Worm (Caenorhabditis elegans) whole organism, L4 larva: ENCODE data around the gene C52B9.10.

ENCODE experiments used
- D1046.2 ChIP-seq: fragments of 200-800 bp; sonication (Bioruptor generic); IDR thresholded peaks from 2 replicates; pipeline ENCODE4 v1.3.6; 2022; ENCODE audit warnings: missing genetic modification characterization, missing compliant biosample characterization
- F26F4.8 ChIP-seq: fragments of 200-800 bp; sonication (Bioruptor generic); conservative IDR thresholded peaks from 2 replicates; pipeline ENCODE4 v1.3.6; 2022; ENCODE audit warnings: missing genetic modification characterization, missing compliant biosample characterization
- R02D3.7 ChIP-seq: fragments of 150-350 bp; sonication (generic microtip); optimal IDR thresholded peaks from 3 replicates; lab custom pipeline; 2014; ENCODE audit warnings: missing biosample characterization, missing genetic modification characterization
- T26A8.4 ChIP-seq: fragments of 200-800 bp; sonication (Bioruptor generic); IDR thresholded peaks from 2 replicates; pipeline ENCODE4 v1.3.6; 2022; ENCODE audit warnings: missing genetic modification characterization, missing compliant biosample characterization
- Y105C5A.15 ChIP-seq: fragments of 200-800 bp; sonication (Bioruptor generic); IDR thresholded peaks from 2 replicates; pipeline ENCODE4 v1.3.6; 2022; ENCODE audit warnings: missing genetic modification characterization, missing compliant biosample characterization
- Y48G9A.11 ChIP-seq: fragments of 200-800 bp; sonication (Bioruptor generic); IDR thresholded peaks from 2 replicates; pipeline ENCODE4 v1.3.6; 2022; ENCODE audit warnings: missing genetic modification reagents, missing genetic modification characterization, missing compliant biosample characterization
- Y75B8A.6 ChIP-seq: fragments of 200-800 bp; sonication (Bioruptor generic); IDR thresholded peaks from 2 replicates; pipeline ENCODE4 v1.3.6; 2022; ENCODE audit warnings: missing genetic modification reagents, missing genetic modification characterization, missing compliant biosample characterization
- ZK337.2 ChIP-seq: fragments of 200-800 bp; sonication (Bioruptor generic); IDR thresholded peaks from 2 replicates; pipeline ENCODE4 v1.3.6; 2022; ENCODE audit warnings: missing genetic modification reagents, missing genetic modification characterization, missing compliant biosample characterization
- aha-1 ChIP-seq: fragments of 150-350 bp; peaks from one replicate; lab custom pipeline; 2014; ENCODE audit warnings: missing biosample characterization, missing genetic modification characterization
- aly-2 ChIP-seq: sonication (generic microtip); optimal IDR thresholded peaks from 2 replicates; lab custom pipeline; 2018; ENCODE audit warnings: missing biosample characterization, missing genetic modification characterization
- arid-1 ChIP-seq: fragments of 200-800 bp; sonication (Bioruptor generic); conservative IDR thresholded peaks from 2 replicates; pipeline ENCODE4 v1.3.6; 2022; ENCODE audit warnings: missing genetic modification reagents, missing genetic modification characterization, missing compliant biosample characterization
- ceh-44 ChIP-seq: fragments of 200-800 bp; sonication (Bioruptor generic); IDR thresholded peaks from 2 replicates; pipeline ENCODE4 v1.3.6; 2022; ENCODE audit warnings: missing genetic modification reagents, missing genetic modification characterization, missing compliant biosample characterization
- ceh-62 ChIP-seq: sonication (generic microtip); optimal IDR thresholded peaks from 2 replicates; lab custom pipeline; 2017; ENCODE audit warnings: missing biosample characterization, missing genetic modification characterization
- daf-16 ChIP-seq, 3 experiments: sonication (generic microtip); optimal IDR thresholded peaks; 2 replicates each; lab custom pipeline; 2016 to 2017; ENCODE audit warnings: missing genetic modification characterization in 3 of 3, missing genetic modification reagents in 3 of 3, mild to moderate bottlenecking in 2 of 3, missing compliant biosample characterization in 2 of 3, missing biosample characterization in 1 of 3, moderate library complexity in 1 of 3
- dmd-6 ChIP-seq: fragments of 200-800 bp; sonication (Bioruptor generic); IDR thresholded peaks from 2 replicates; pipeline ENCODE4 v1.3.6; 2022; ENCODE audit warnings: missing genetic modification reagents, missing genetic modification characterization, missing compliant biosample characterization
- dmd-8 ChIP-seq: fragments of 200-800 bp; sonication (Bioruptor generic); IDR thresholded peaks from 2 replicates; pipeline ENCODE4 v1.3.6; 2022; ENCODE audit warnings: missing genetic modification characterization, missing compliant biosample characterization
- dmd-9 ChIP-seq: fragments of 200-800 bp; sonication (Bioruptor generic); IDR thresholded peaks from 2 replicates; pipeline ENCODE4 v1.3.6; 2022; ENCODE audit warnings: missing genetic modification reagents, missing genetic modification characterization, missing compliant biosample characterization
- dpl-1 ChIP-seq: fragments of 150-350 bp; optimal IDR thresholded peaks from 2 replicates; lab custom pipeline; 2014; ENCODE audit warnings: missing biosample characterization, missing genetic modification reagents, missing genetic modification characterization
- dve-1 ChIP-seq: sonication (generic microtip); optimal IDR thresholded peaks from 2 replicates; lab custom pipeline; 2017; ENCODE audit warnings: antibody characterized with exemption, mild to moderate bottlenecking, missing genetic modification characterization, missing compliant biosample characterization; ENCODE audit not compliant: insufficient read depth
- egl-27 ChIP-seq: sonication (generic microtip); optimal IDR thresholded peaks from 3 replicates; lab custom pipeline; 2017; ENCODE audit warnings: missing biosample characterization, missing genetic modification reagents, missing genetic modification characterization
- fos-1 ChIP-seq: fragments of 150-350 bp; optimal IDR thresholded peaks from 2 replicates; lab custom pipeline; 2014; ENCODE audit warnings: missing biosample characterization, missing genetic modification characterization
- gei-8 ChIP-seq: fragments of 200-800 bp; sonication (Bioruptor generic); optimal IDR thresholded peaks from 2 replicates; lab custom pipeline; 2018; ENCODE audit warnings: mild to moderate bottlenecking, missing genetic modification characterization, missing compliant biosample characterization
- hlh-11 ChIP-seq: fragments of 200-800 bp; sonication (Bioruptor generic); optimal IDR thresholded peaks from 2 replicates; lab custom pipeline; 2018; ENCODE audit warnings: mild to moderate bottlenecking, missing genetic modification characterization, missing compliant biosample characterization
- jun-1 ChIP-seq: fragments of 150-350 bp; optimal IDR thresholded peaks from 2 replicates; lab custom pipeline; 2014; ENCODE audit warnings: missing biosample characterization, missing genetic modification reagents, missing genetic modification characterization
- lim-7 ChIP-seq: fragments of 200-800 bp; sonication (Bioruptor generic); IDR thresholded peaks from 2 replicates; pipeline ENCODE4 v1.3.6; 2022; ENCODE audit warnings: missing genetic modification characterization, missing compliant biosample characterization
- lin-13 ChIP-seq: fragments of 150-350 bp; optimal IDR thresholded peaks from 2 replicates; lab custom pipeline; 2014; ENCODE audit warnings: missing biosample characterization, missing genetic modification reagents, missing genetic modification characterization
- lin-15B ChIP-seq: fragments of 150-350 bp; sonication (generic microtip); optimal IDR thresholded peaks from 3 replicates; lab custom pipeline; 2014; ENCODE audit warnings: missing biosample characterization, missing genetic modification characterization
- lin-39 ChIP-seq: fragments of 150-350 bp; optimal IDR thresholded peaks from 2 replicates; lab custom pipeline; 2014; ENCODE audit warnings: missing biosample characterization, missing genetic modification reagents, missing genetic modification characterization
- lsy-2 ChIP-seq, 2 experiments: fragments of 150-350 bp in 1 of 2; sonication (generic microtip) in 1 of 2; optimal IDR thresholded peaks; 2 replicates each; lab custom pipeline; 2014 to 2017; ENCODE audit warnings: missing biosample characterization in 2 of 2, missing genetic modification characterization in 2 of 2
- madf-9 ChIP-seq: fragments of 200-800 bp; sonication (Bioruptor generic); conservative IDR thresholded peaks from 2 replicates; pipeline ENCODE4 v1.3.6; 2022; ENCODE audit warnings: missing genetic modification reagents, missing genetic modification characterization, missing compliant biosample characterization
- mdl-1 ChIP-seq, 2 experiments: fragments of 150-350 bp in 1 of 2; sonication (generic microtip) in 1 of 2; optimal IDR thresholded peaks; 2 replicates each; lab custom pipeline; 2014 to 2017; ENCODE audit warnings: missing biosample characterization in 2 of 2, missing genetic modification characterization in 2 of 2
- nhr-10 ChIP-seq: fragments of 150-350 bp; optimal IDR thresholded peaks from 2 replicates; lab custom pipeline; 2014; ENCODE audit warnings: missing biosample characterization, missing genetic modification characterization
- nhr-111 ChIP-seq: fragments of 200-800 bp; sonication (Bioruptor generic); optimal IDR thresholded peaks from 2 replicates; lab custom pipeline; 2018; ENCODE audit warnings: mild to moderate bottlenecking, missing genetic modification characterization, missing compliant biosample characterization
- nhr-237 ChIP-seq: sonication (generic microtip); optimal IDR thresholded peaks from 2 replicates; lab custom pipeline; 2017; ENCODE audit warnings: missing biosample characterization, missing genetic modification characterization
- nhr-25 ChIP-seq: sonication (generic microtip); optimal IDR thresholded peaks from 2 replicates; lab custom pipeline; 2017; ENCODE audit warnings: missing genetic modification characterization, mild to moderate bottlenecking, missing compliant biosample characterization, antibody characterized with exemption, moderate library complexity, borderline replicate concordance; ENCODE audit not compliant: insufficient read depth
- nhr-28 ChIP-seq: fragments of 150-350 bp; optimal IDR thresholded peaks from 2 replicates; lab custom pipeline; 2014; ENCODE audit warnings: missing biosample characterization, missing genetic modification characterization
- nhr-42 ChIP-seq: fragments of 200-800 bp; sonication (Bioruptor generic); IDR thresholded peaks from 2 replicates; pipeline ENCODE4 v1.3.6; 2022; ENCODE audit warnings: missing genetic modification characterization, missing compliant biosample characterization
- nhr-48 ChIP-seq: sonication (generic microtip); optimal IDR thresholded peaks from 2 replicates; lab custom pipeline; 2016; ENCODE audit warnings: mild to moderate bottlenecking, missing genetic modification characterization, missing compliant biosample characterization
- nhr-6 ChIP-seq: fragments of 150-350 bp; optimal IDR thresholded peaks from 2 replicates; lab custom pipeline; 2014; ENCODE audit warnings: missing biosample characterization, missing genetic modification characterization
- php-3 ChIP-seq: fragments of 200-800 bp; sonication (Bioruptor generic); IDR thresholded peaks from 2 replicates; pipeline ENCODE4 v1.3.6; 2022; ENCODE audit warnings: missing genetic modification reagents, missing genetic modification characterization, missing compliant biosample characterization
- saeg-2 ChIP-seq: fragments of 200-800 bp; sonication (Bioruptor generic); IDR thresholded peaks from 2 replicates; pipeline ENCODE4 v1.3.6; 2022; ENCODE audit warnings: missing genetic modification reagents, missing genetic modification characterization, missing compliant biosample characterization
- sdz-12 ChIP-seq: fragments of 200-800 bp; sonication (Bioruptor generic); optimal IDR thresholded peaks from 2 replicates; lab custom pipeline; 2018; ENCODE audit warnings: mild to moderate bottlenecking, missing genetic modification characterization, missing compliant biosample characterization
- snpc-1.2 ChIP-seq: fragments of 200-800 bp; sonication (Bioruptor generic); IDR thresholded peaks from 2 replicates; pipeline ENCODE4 v1.3.6; 2022; ENCODE audit warnings: missing genetic modification reagents, missing genetic modification characterization, missing compliant biosample characterization
- tag-97 ChIP-seq: fragments of 200-800 bp; sonication (Bioruptor generic); IDR thresholded peaks from 2 replicates; pipeline ENCODE4 v1.3.6; 2022; ENCODE audit warnings: missing genetic modification characterization, missing compliant biosample characterization
- tra-1 ChIP-seq: fragments of 200-800 bp; sonication (Bioruptor generic); IDR thresholded peaks from 2 replicates; pipeline ENCODE4 v1.3.6; 2022; ENCODE audit warnings: missing genetic modification reagents, missing genetic modification characterization, missing compliant biosample characterization
- unc-62 ChIP-seq, 3 experiments: fragments of 150-350 bp in 1 of 3; sonication (generic microtip); optimal IDR thresholded peaks in 2 of 3; peaks in 1 of 3; 1 replicate in 1 of 3; 2 replicates in 2 of 3; lab custom pipeline; 2014 to 2017; ENCODE audit warnings: missing biosample characterization in 3 of 3, missing genetic modification characterization in 3 of 3, missing genetic modification reagents in 3 of 3, missing genotype in 1 of 3
- vab-7 ChIP-seq: fragments of 200-800 bp; sonication (Bioruptor generic); IDR thresholded peaks from 2 replicates; pipeline ENCODE4 v1.3.6; 2022; ENCODE audit warnings: missing genetic modification reagents, missing genetic modification characterization, missing compliant biosample characterization
- zfp-2 ChIP-seq: sonication (generic microtip); optimal IDR thresholded peaks from 2 replicates; lab custom pipeline; 2016; ENCODE audit warnings: mild to moderate bottlenecking, missing genetic modification characterization, missing compliant biosample characterization
- zfp-3 ChIP-seq: fragments of 200-800 bp; sonication (Bioruptor generic); conservative IDR thresholded peaks from 2 replicates; pipeline ENCODE4 v1.3.6; 2022; ENCODE audit warnings: missing genetic modification reagents, missing genetic modification characterization, missing compliant biosample characterization
- ztf-7 ChIP-seq: fragments of 150-350 bp; optimal IDR thresholded peaks from 2 replicates; lab custom pipeline; 2014; ENCODE audit warnings: missing biosample characterization, missing genetic modification characterization

The C52B9.10 gene

DNA sequence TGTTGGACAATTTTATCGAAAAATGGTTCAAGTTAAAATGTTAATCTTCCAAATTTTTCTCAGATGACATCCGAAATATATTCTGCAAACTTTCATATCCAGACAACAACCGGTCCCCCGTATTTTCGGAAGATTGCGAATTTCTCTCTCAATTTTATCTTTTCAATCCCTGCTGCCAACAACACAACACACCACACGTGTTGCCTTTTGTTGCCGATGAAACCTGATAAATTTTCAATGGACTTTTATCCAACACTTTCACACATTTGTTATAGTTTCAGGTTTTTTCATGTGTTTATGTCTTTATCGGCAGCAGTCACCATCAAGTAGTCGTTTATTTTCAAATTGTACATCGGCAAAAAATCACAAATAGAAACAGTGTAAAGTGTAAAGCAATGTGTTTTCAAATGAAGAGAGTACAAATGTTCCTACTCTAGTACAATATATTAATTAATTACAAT is 27.4 kb upstream of the C52B9.10 start (continued):
- no peak for TF ChIP-seq tag-97 (GFP tag; lab: Robert Waterston, UW)
- TF ChIP-seq nhr-6, result no peak
- no peak for TF ChIP-seq nhr-48 (tag; lab: Kevin White, UChicago)
- TF ChIP-seq nhr-237 (tag; lab: Kevin White, UChicago), result no peak
- TF ChIP-seq dmd-8 (GFP tag; lab: Robert Waterston, UW), result no peak
- peak; percentile 26; the same call in 1 of the 2 replicates for TF ChIP-seq dmd-6 (GFP tag; lab: Robert Waterston, UW)
- TF ChIP-seq arid-1 (GFP tag; lab: Robert Waterston, UW), result no peak
- no peak for TF ChIP-seq ZK337.2 (GFP tag; lab: Robert Waterston, UW)
- TF ChIP-seq Y75B8A.6 (GFP tag; lab: Robert Waterston, UW), result no peak
- TF ChIP-seq madf-9 (GFP tag; lab: Robert Waterston, UW), result no peak
- no peak for TF ChIP-seq egl-27
- TF ChIP-seq T26A8.4 (GFP tag; lab: Robert Waterston, UW), result peak; percentile 62; the same call in 1 of the 2 replicates
- TF ChIP-seq nhr-10 (tag; lab: Kevin White, UChicago), result peak; percentile 40
- TF ChIP-seq php-3 (GFP tag; lab: Robert Waterston, UW), result peak; percentile 57; the same call in 1 of the 2 replicates
- TF ChIP-seq nhr-25 (tag; lab: Kevin White, UChicago), result no peak
- no peak for TF ChIP-seq fos-1
- no peak for TF ChIP-seq D1046.2 (GFP tag; lab: Robert Waterston, UW)
- TF ChIP-seq jun-1 (tag; lab: Kevin White, UChicago), result no peak
- no peak for TF ChIP-seq lsy-2 (tag; optimal IDR thresholded peaks at IDR 0.05; lab: Kevin White, UChicago)
- no peak for TF ChIP-seq aha-1 (tag; lab: Kevin White, UChicago)
- TF ChIP-seq ceh-44 (GFP tag; lab: Robert Waterston, UW), result no peak
- peak; percentile 18 for TF ChIP-seq nhr-28 (tag; lab: Kevin White, UChicago)
- no peak for TF ChIP-seq aly-2 (tag; lab: Kevin White, UChicago)
- TF ChIP-seq daf-16 (GFP tag; optimal IDR thresholded peaks at IDR 0.05; lab: Kevin White, UChicago), result peak; percentile 8 to 58
- peak; percentile 70 for TF ChIP-seq daf-16 (tag; optimal IDR thresholded peaks at IDR 0.05; lab: Kevin White, UChicago)
- TF ChIP-seq vab-7 (GFP tag; lab: Robert Waterston, UW), result no peak
- no peak for TF ChIP-seq sdz-12 (GFP tag; lab: Kevin White, UChicago)
- TF ChIP-seq R02D3.7 (tag; lab: Kevin White, UChicago), result no peak
- TF ChIP-seq F26F4.8 (GFP tag; lab: Robert Waterston, UW), result no peak
- no peak for TF ChIP-seq ztf-7 (tag; lab: Kevin White, UChicago)
- no peak for TF ChIP-seq lin-15B
- TF ChIP-seq dve-1 (tag; lab: Kevin White, UChicago), result peak; percentile 65
- no peak for TF ChIP-seq saeg-2 (GFP tag; lab: Robert Waterston, UW)
- TF ChIP-seq ceh-62, result no peak
- no peak for TF ChIP-seq lin-39
- TF ChIP-seq gei-8 (GFP tag; lab: Kevin White, UChicago), result no peak
- TF ChIP-seq mdl-1 (tag; optimal IDR thresholded peaks at IDR 0.05; lab: Kevin White, UChicago), result peak in 1 of 2 experiments; percentile 73
- TF ChIP-seq zfp-2 (tag; lab: Kevin White, UChicago), result no peak
- TF ChIP-seq Y48G9A.11, result no peak
- TF ChIP-seq hlh-11 (tag; lab: Kevin White, UChicago), result peak; percentile 45
- TF ChIP-seq zfp-3, result peak; percentile 72
- no peak for TF ChIP-seq dpl-1 (GFP tag; lab: Kevin White, UChicago)
- TF ChIP-seq dmd-9, result no peak
- TF ChIP-seq snpc-1.2 (GFP tag; lab: Robert Waterston, UW), result no peak
- no peak for TF ChIP-seq lin-13 (GFP tag; lab: Kevin White, UChicago)
- TF ChIP-seq tra-1, result no peak
- no peak for TF ChIP-seq Y105C5A.15
- TF ChIP-seq unc-62 (GFP tag; optimal IDR thresholded peaks at IDR 0.05 in 1 of 2; lab: Kevin White, UChicago), result peak in 1 of 2 experiments; percentile 91
- no peak for TF ChIP-seq unc-62 (tag; optimal IDR thresholded peaks at IDR 0.05; lab: Kevin White, UChicago)
- TF ChIP-seq nhr-111 (GFP tag; lab: Kevin White, UChicago), result no peak
- TF ChIP-seq lim-7, result 0 out of 2 replicates have a peak, but pooled peaks have one; percentile 54
- TF ChIP-seq nhr-42, result peak; percentile 14; the same call in 1 of the 2 replicates
